Worm (Caenorhabditis elegans): ENCODE measurements around the gene Y49F6B.13.

Y49F6B.13 gene

DNA sequence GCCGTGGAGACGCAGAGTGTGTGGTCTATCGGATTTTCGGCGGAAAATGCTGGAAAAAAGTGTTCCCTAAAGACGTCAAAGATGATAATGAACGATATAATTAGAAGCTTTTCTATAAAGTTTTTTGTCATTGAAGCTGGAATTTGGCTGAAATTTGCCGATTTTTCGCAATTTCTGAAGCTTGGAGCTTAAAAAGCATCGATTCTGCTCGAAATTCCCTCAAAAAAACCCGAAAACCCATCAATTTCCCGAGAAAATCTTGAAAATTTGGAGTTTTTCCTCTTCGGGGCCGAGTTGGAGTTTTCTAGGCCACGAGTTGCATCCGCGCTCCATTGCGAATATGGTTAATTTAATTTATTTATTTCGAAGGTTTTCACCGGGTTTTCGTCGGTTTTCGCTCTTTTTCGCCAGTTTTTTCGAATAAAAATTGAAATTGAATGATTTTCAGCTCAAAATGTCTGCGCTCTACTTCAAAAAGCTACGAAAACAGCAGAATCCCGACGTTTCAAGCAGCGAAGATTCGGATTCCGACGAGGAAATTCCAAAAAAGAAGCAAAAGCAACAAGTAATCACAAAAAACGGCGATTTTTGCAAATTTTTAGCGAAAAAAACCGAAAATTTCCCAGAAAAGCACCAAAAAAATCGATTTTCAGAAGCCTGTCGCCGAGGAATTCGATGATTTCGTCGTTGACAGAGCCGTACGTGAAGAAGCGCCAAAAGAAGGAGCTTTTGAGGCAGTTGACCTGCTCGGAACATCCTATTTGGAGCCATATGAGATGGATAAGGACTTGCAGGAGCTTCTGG lies 31.2 kb upstream of the Y49F6B.13 start, which contains the start of the genes col-71 and Y49F6B.2 (continued):
- TF ChIP-seq blmp-1 (tag; optimal IDR thresholded peaks at IDR 0.05; ENCODE audit: insufficient read depth) (no peak), C34F6.9 (tag; optimal IDR thresholded peaks at IDR 0.05) (peak; percentile 91), nhr-23 (tag; optimal IDR thresholded peaks at IDR 0.05) (no peak), ceh-16 (tag; optimal IDR thresholded peaks at IDR 0.05) (no peak), nhr-129 (tag; optimal IDR thresholded peaks at IDR 0.05) (peak; percentile 46), nhr-10 (tag; optimal IDR thresholded peaks at IDR 0.05) (no peak), nhr-25 (tag; optimal IDR thresholded peaks at IDR 0.05) (peak; percentile 56), skn-1 (tag; optimal IDR thresholded peaks at IDR 0.05) (no peak), zag-1 (tag; optimal IDR thresholded peaks at IDR 0.05) (peak; percentile 33), R02D3.7 (tag; optimal IDR thresholded peaks at IDR 0.05) (peak; percentile 19), crh-2 (tag; optimal IDR thresholded peaks at IDR 0.05) (peak; percentile 73), ztf-4 (tag; optimal IDR thresholded peaks at IDR 0.05) (no peak), nhr-237 (tag; optimal IDR thresholded peaks at IDR 0.05) (no peak)

DNA sequence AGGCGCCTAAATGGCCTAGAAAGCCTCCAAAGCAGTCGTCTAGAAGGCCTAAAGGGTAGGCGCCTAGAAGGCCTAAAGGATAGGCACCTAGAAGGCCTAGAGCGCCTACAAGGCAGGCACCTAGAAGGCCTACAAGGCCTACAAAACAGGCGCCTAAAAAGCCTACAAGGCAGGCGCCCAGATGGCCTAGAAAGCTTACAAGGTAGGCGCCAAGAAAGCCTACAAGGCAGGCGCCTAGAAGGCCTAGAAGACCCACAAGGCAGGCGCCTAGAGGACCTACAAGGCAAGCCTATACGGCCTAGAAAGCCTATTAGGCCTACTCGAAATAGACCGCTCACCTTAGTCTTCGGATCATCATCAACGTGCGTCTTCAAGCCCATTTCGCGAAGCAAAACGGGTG lies 30.5 kb upstream of the Y49F6B.13 start:
- TF ChIP-seq dmd-4 (tag; optimal IDR thresholded peaks at IDR 0.05) (no peak), gmeb-1 (tag; optimal IDR thresholded peaks at IDR 0.05) (no peak), ceh-82 (tag; optimal IDR thresholded peaks at IDR 0.05) (no peak), skn-1 (tag; optimal IDR thresholded peaks at IDR 0.05) (no peak), unc-62 (GFP tag; optimal IDR thresholded peaks at IDR 0.05) (no peak), nhr-12 (tag; optimal IDR thresholded peaks at IDR 0.05) (no peak), ztf-4 (tag; optimal IDR thresholded peaks at IDR 0.05) (no peak), C34F6.9 (tag; optimal IDR thresholded peaks at IDR 0.05) (no peak), nhr-77 (tag; optimal IDR thresholded peaks at IDR 0.05) (no peak), lin-39 (tag; optimal IDR thresholded peaks at IDR 0.05) (no peak), ceh-16 (tag; optimal IDR thresholded peaks at IDR 0.05) (no peak), elt-3 (tag; optimal IDR thresholded peaks at IDR 0.05) (no peak), mdl-1 (tag; optimal IDR thresholded peaks at IDR 0.05) (no peak), zag-1 (tag; optimal IDR thresholded peaks at IDR 0.05) (no peak), nhr-23 (tag; optimal IDR thresholded peaks at IDR 0.05) (no peak), nhr-11 (tag; optimal IDR thresholded peaks at IDR 0.05) (no peak), unc-55 (GFP tag; optimal IDR thresholded peaks at IDR 0.05) (no peak), lsy-2 (tag; optimal IDR thresholded peaks at IDR 0.05) (no peak), mbf-1 (tag; optimal IDR thresholded peaks at IDR 0.05) (no peak)

ce11 chrII:3500373-3500772 lies 28.9 kb upstream of the Y49F6B.13 start:
- TF ChIP-seq unc-39 (tag; optimal IDR thresholded peaks at IDR 0.05) (no peak), snpc-4 (tag; optimal IDR thresholded peaks at IDR 0.05) (no peak), F13H6.1 (tag; optimal IDR thresholded peaks at IDR 0.05) (no peak), skn-1 (tag; optimal IDR thresholded peaks at IDR 0.05) (no peak), Y55F3AM.14 (GFP tag; optimal IDR thresholded peaks at IDR 0.05) (no peak), zag-1 (tag; optimal IDR thresholded peaks at IDR 0.05) (no peak), mdl-1 (tag; optimal IDR thresholded peaks at IDR 0.05) (no peak), nhr-11 (tag; optimal IDR thresholded peaks at IDR 0.05) (no peak), fos-1 (tag; optimal IDR thresholded peaks at IDR 0.05) (no peak), aly-2 (tag; optimal IDR thresholded peaks at IDR 0.05) (no peak), ZK546.5 (tag; optimal IDR thresholded peaks at IDR 0.05) (no peak), sma-3 (GFP tag; optimal IDR thresholded peaks at IDR 0.05) (no peak), dmd-4 (tag; optimal IDR thresholded peaks at IDR 0.05) (no peak), gmeb-1 (tag; optimal IDR thresholded peaks at IDR 0.05) (no peak)

ce11 chrII:3499386-3499785 lies 27.9 kb upstream of the Y49F6B.13 start, which contains the start of gene Y49F6B.9:
Gene Y49F6B.9, minus strand, starts transcription at chrII:3499387.
- TF ChIP-seq aly-2 (tag; optimal IDR thresholded peaks at IDR 0.05): no peak
- TF ChIP-seq ztf-1 (GFP tag; conservative IDR thresholded peaks at IDR 0.05): no peak
- TF ChIP-seq nhr-129 (tag; optimal IDR thresholded peaks at IDR 0.05): no peak
- no peak for TF ChIP-seq sem-4 (tag; optimal IDR thresholded peaks at IDR 0.05)
- TF ChIP-seq lin-13 (GFP tag; optimal IDR thresholded peaks at IDR 0.05): no peak
- TF ChIP-seq lin-39 (tag; optimal IDR thresholded peaks at IDR 0.05): no peak
- TF ChIP-seq lsy-2 (tag; optimal IDR thresholded peaks at IDR 0.05): no peak
- TF ChIP-seq ztf-11 (tag; optimal IDR thresholded peaks at IDR 0.05): no peak
- TF ChIP-seq nhr-25 (tag; optimal IDR thresholded peaks at IDR 0.05): no peak
- TF ChIP-seq mdl-1 (tag; optimal IDR thresholded peaks at IDR 0.05): no peak
- no peak for TF ChIP-seq unc-62 (GFP tag; optimal IDR thresholded peaks at IDR 0.05)
- no peak for TF ChIP-seq unc-55 (GFP tag; optimal IDR thresholded peaks at IDR 0.05)
- no peak for TF ChIP-seq F13H6.1 (tag; optimal IDR thresholded peaks at IDR 0.05)
- no peak for TF ChIP-seq blmp-1 (tag; optimal IDR thresholded peaks at IDR 0.05; ENCODE audit: insufficient read depth)
- TF ChIP-seq unc-39 (tag; optimal IDR thresholded peaks at IDR 0.05): no peak
- no peak for TF ChIP-seq skn-1 (tag; optimal IDR thresholded peaks at IDR 0.05)
- TF ChIP-seq lin-11 (tag; optimal IDR thresholded peaks at IDR 0.05): no peak

Data from whole organism, L2 larva.